Worm (Caenorhabditis elegans) whole organism, L4 larva: ENCODE measurements around the gene F32D8.14.

Experiments used
- F37D6.2 ChIP-seq: sonication (generic microtip); optimal IDR thresholded peaks from 2 replicates; lab custom pipeline; 2016; ENCODE audit warnings: mild to moderate bottlenecking, missing genetic modification characterization, missing compliant biosample characterization
- Y105C5A.15 ChIP-seq: fragments of 200-800 bp; sonication (Bioruptor generic); IDR thresholded peaks from 2 replicates; pipeline ENCODE4 v1.3.6; 2022; ENCODE audit warnings: missing genetic modification characterization, missing compliant biosample characterization
- Y75B8A.6 ChIP-seq: fragments of 200-800 bp; sonication (Bioruptor generic); IDR thresholded peaks from 2 replicates; pipeline ENCODE4 v1.3.6; 2022; ENCODE audit warnings: missing genetic modification reagents, missing genetic modification characterization, missing compliant biosample characterization
- ZK546.5 ChIP-seq, 2 experiments: sonication (generic microtip); optimal IDR thresholded peaks; 2 replicates each; lab custom pipeline; 2017; ENCODE audit warnings: missing biosample characterization in 2 of 2, missing genetic modification characterization in 2 of 2
- aha-1 ChIP-seq: fragments of 150-350 bp; peaks from one replicate; lab custom pipeline; 2014; ENCODE audit warnings: missing biosample characterization, missing genetic modification characterization
- ama-1 ChIP-seq: fragments of 150-350 bp; optimal IDR thresholded peaks from 2 replicates; lab custom pipeline; 2014; ENCODE audit warnings: inconsistent platforms, mixed read lengths
- ceh-28 ChIP-seq: fragments of 150-350 bp; optimal IDR thresholded peaks from 2 replicates; lab custom pipeline; 2014; ENCODE audit warnings: missing biosample characterization, missing genetic modification reagents, missing genetic modification characterization
- ceh-62 ChIP-seq: sonication (generic microtip); optimal IDR thresholded peaks from 2 replicates; lab custom pipeline; 2017; ENCODE audit warnings: missing biosample characterization, missing genetic modification characterization
- cey-2 ChIP-seq: sonication (generic microtip); optimal IDR thresholded peaks from 3 replicates; lab custom pipeline; 2017; ENCODE audit warnings: missing genetic modification characterization, mild to moderate bottlenecking, missing compliant biosample characterization, antibody characterized with exemption, borderline replicate concordance; ENCODE audit not compliant: insufficient read depth
- dmd-6 ChIP-seq: fragments of 200-800 bp; sonication (Bioruptor generic); IDR thresholded peaks from 2 replicates; pipeline ENCODE4 v1.3.6; 2022; ENCODE audit warnings: missing genetic modification reagents, missing genetic modification characterization, missing compliant biosample characterization
- dmd-8 ChIP-seq: fragments of 200-800 bp; sonication (Bioruptor generic); IDR thresholded peaks from 2 replicates; pipeline ENCODE4 v1.3.6; 2022; ENCODE audit warnings: missing genetic modification characterization, missing compliant biosample characterization
- dmd-9 ChIP-seq: fragments of 200-800 bp; sonication (Bioruptor generic); IDR thresholded peaks from 2 replicates; pipeline ENCODE4 v1.3.6; 2022; ENCODE audit warnings: missing genetic modification reagents, missing genetic modification characterization, missing compliant biosample characterization
- dpl-1 ChIP-seq: fragments of 150-350 bp; optimal IDR thresholded peaks from 2 replicates; lab custom pipeline; 2014; ENCODE audit warnings: missing biosample characterization, missing genetic modification reagents, missing genetic modification characterization
- dve-1 ChIP-seq: sonication (generic microtip); optimal IDR thresholded peaks from 2 replicates; lab custom pipeline; 2017; ENCODE audit warnings: antibody characterized with exemption, mild to moderate bottlenecking, missing genetic modification characterization, missing compliant biosample characterization; ENCODE audit not compliant: insufficient read depth
- egl-27 ChIP-seq: sonication (generic microtip); optimal IDR thresholded peaks from 3 replicates; lab custom pipeline; 2017; ENCODE audit warnings: missing biosample characterization, missing genetic modification reagents, missing genetic modification characterization
- fkh-10 ChIP-seq: fragments of 150-350 bp; optimal IDR thresholded peaks from 2 replicates; lab custom pipeline; 2014; ENCODE audit warnings: missing biosample characterization, missing genetic modification reagents, missing genetic modification characterization
- gei-8 ChIP-seq: fragments of 200-800 bp; sonication (Bioruptor generic); optimal IDR thresholded peaks from 2 replicates; lab custom pipeline; 2018; ENCODE audit warnings: mild to moderate bottlenecking, missing genetic modification characterization, missing compliant biosample characterization
- hif-1 ChIP-seq, 2 experiments: sonication (generic microtip); optimal IDR thresholded peaks; 2 replicates each; lab custom pipeline; 2016 to 2017; ENCODE audit warnings: missing compliant biosample characterization in 2 of 2, missing genetic modification characterization in 2 of 2, missing genetic modification reagents in 2 of 2, missing genotype in 2 of 2, mild to moderate bottlenecking in 1 of 2
- hmg-1.1 ChIP-seq: fragments of 200-800 bp; sonication (Bioruptor generic); IDR thresholded peaks from 2 replicates; pipeline ENCODE4 v1.3.6; 2022; ENCODE audit warnings: missing genetic modification reagents, missing genetic modification characterization, missing compliant biosample characterization
- jun-1 ChIP-seq: fragments of 150-350 bp; optimal IDR thresholded peaks from 2 replicates; lab custom pipeline; 2014; ENCODE audit warnings: missing biosample characterization, missing genetic modification reagents, missing genetic modification characterization
- lin-15B ChIP-seq: fragments of 150-350 bp; sonication (generic microtip); optimal IDR thresholded peaks from 3 replicates; lab custom pipeline; 2014; ENCODE audit warnings: missing biosample characterization, missing genetic modification characterization
- lin-29 ChIP-seq: fragments of 200-800 bp; sonication (Bioruptor generic); IDR thresholded peaks from 2 replicates; pipeline ENCODE4 v1.3.6; 2022; ENCODE audit warnings: missing genetic modification reagents, missing genetic modification characterization, missing compliant biosample characterization
- madf-9 ChIP-seq: fragments of 200-800 bp; sonication (Bioruptor generic); conservative IDR thresholded peaks from 2 replicates; pipeline ENCODE4 v1.3.6; 2022; ENCODE audit warnings: missing genetic modification reagents, missing genetic modification characterization, missing compliant biosample characterization
- mes-2 ChIP-seq: sonication (generic microtip); optimal IDR thresholded peaks from 2 replicates; lab custom pipeline; 2016; ENCODE audit warnings: missing genotype, mild to moderate bottlenecking, missing genetic modification characterization, missing compliant biosample characterization; ENCODE audit not compliant: poor library complexity, severe bottlenecking
- mxl-2 ChIP-seq: fragments of 200-800 bp; sonication (Bioruptor generic); conservative IDR thresholded peaks from 2 replicates; pipeline ENCODE4 v1.3.6; 2022; ENCODE audit warnings: missing genetic modification reagents, missing genetic modification characterization, missing compliant biosample characterization
- mxl-3 ChIP-seq: fragments of 200-800 bp; sonication (Bioruptor generic); optimal IDR thresholded peaks from 2 replicates; lab custom pipeline; 2018; ENCODE audit warnings: mild to moderate bottlenecking, missing genetic modification characterization, missing compliant biosample characterization
- nhr-102 ChIP-seq: sonication (generic microtip); optimal IDR thresholded peaks from 2 replicates; lab custom pipeline; 2016; ENCODE audit warnings: mild to moderate bottlenecking, missing genetic modification characterization, moderate library complexity, missing compliant biosample characterization
- nhr-11 ChIP-seq: fragments of 150-350 bp; optimal IDR thresholded peaks from 2 replicates; lab custom pipeline; 2014; ENCODE audit warnings: missing biosample characterization, missing genetic modification characterization
- nhr-237 ChIP-seq: sonication (generic microtip); optimal IDR thresholded peaks from 2 replicates; lab custom pipeline; 2017; ENCODE audit warnings: missing biosample characterization, missing genetic modification characterization
- nhr-25 ChIP-seq: sonication (generic microtip); optimal IDR thresholded peaks from 2 replicates; lab custom pipeline; 2017; ENCODE audit warnings: missing genetic modification characterization, mild to moderate bottlenecking, missing compliant biosample characterization, antibody characterized with exemption, moderate library complexity, borderline replicate concordance; ENCODE audit not compliant: insufficient read depth
- pha-4 ChIP-seq, 2 experiments: fragments of 150-350 bp in 1 of 2; fragments of 200-800 bp in 1 of 2; sonication (Bioruptor generic) in 1 of 2; IDR thresholded peaks in 1 of 2; optimal IDR thresholded peaks in 1 of 2; 2 replicates each; pipeline versions ENCODE4 v1.3.6 to Lab custom; 2014 to 2022; ENCODE audit warnings: missing genetic modification characterization in 2 of 2, missing genetic modification reagents in 2 of 2, missing biosample characterization in 1 of 2, missing compliant biosample characterization in 1 of 2
- rbr-2 ChIP-seq: sonication (generic microtip); optimal IDR thresholded peaks from 2 replicates; lab custom pipeline; 2016; ENCODE audit warnings: missing genotype, missing genetic modification characterization, missing compliant biosample characterization
- sdz-12 ChIP-seq: fragments of 200-800 bp; sonication (Bioruptor generic); optimal IDR thresholded peaks from 2 replicates; lab custom pipeline; 2018; ENCODE audit warnings: mild to moderate bottlenecking, missing genetic modification characterization, missing compliant biosample characterization
- set-16 ChIP-seq: fragments of 200-800 bp; sonication (Bioruptor generic); IDR thresholded peaks from 2 replicates; pipeline ENCODE4 v1.3.6; 2022; ENCODE audit warnings: missing genetic modification reagents, missing genetic modification characterization, missing compliant biosample characterization
- snpc-1.2 ChIP-seq: fragments of 200-800 bp; sonication (Bioruptor generic); IDR thresholded peaks from 2 replicates; pipeline ENCODE4 v1.3.6; 2022; ENCODE audit warnings: missing genetic modification reagents, missing genetic modification characterization, missing compliant biosample characterization
- snpc-4 ChIP-seq: fragments of 150-350 bp; optimal IDR thresholded peaks from 2 replicates; lab custom pipeline; 2014; ENCODE audit warnings: missing biosample characterization, missing genetic modification characterization
- unc-39 ChIP-seq: sonication (generic microtip); optimal IDR thresholded peaks from 2 replicates; lab custom pipeline; 2017; ENCODE audit warnings: missing biosample characterization, missing genetic modification characterization
- unc-62 ChIP-seq, 3 experiments: fragments of 150-350 bp in 1 of 3; sonication (generic microtip); optimal IDR thresholded peaks in 2 of 3; peaks in 1 of 3; 1 replicate in 1 of 3; 2 replicates in 2 of 3; lab custom pipeline; 2014 to 2017; ENCODE audit warnings: missing biosample characterization in 3 of 3, missing genetic modification characterization in 3 of 3, missing genetic modification reagents in 3 of 3, missing genotype in 1 of 3
- zfp-2 ChIP-seq: sonication (generic microtip); optimal IDR thresholded peaks from 2 replicates; lab custom pipeline; 2016; ENCODE audit warnings: mild to moderate bottlenecking, missing genetic modification characterization, missing compliant biosample characterization
- zip-11 ChIP-seq: fragments of 200-800 bp; sonication (Bioruptor generic); IDR thresholded peaks from 2 replicates; pipeline ENCODE4 v1.3.6; 2022; ENCODE audit warnings: missing genetic modification characterization, missing compliant biosample characterization
- zip-2 ChIP-seq: fragments of 150-350 bp; optimal IDR thresholded peaks from 2 replicates; lab custom pipeline; 2014; ENCODE audit warnings: missing biosample characterization, missing genetic modification characterization
- ztf-11 ChIP-seq: fragments of 150-350 bp; optimal IDR thresholded peaks from 2 replicates; lab custom pipeline; 2014; ENCODE audit warnings: missing biosample characterization, missing genetic modification characterization

Gene F32D8.14

ce11 chrV:10932411-10932810 is 37.8 kb upstream of the F32D8.14 start, which contains the start of gene F58B4.5 (continued):
- TF ChIP-seq zfp-2 (no peak), fkh-10 (no peak), F37D6.2 (no peak), Y75B8A.6 (GFP tag; lab: Robert Waterston, UW) (no peak), mxl-2 (GFP tag; lab: Robert Waterston, UW) (no peak), ama-1 (lab: Kevin White, UChicago) (no peak), snpc-1.2 (GFP tag; lab: Robert Waterston, UW) (no peak), Y105C5A.15 (no peak), zip-11 (GFP tag; lab: Robert Waterston, UW) (no peak), dmd-6 (GFP tag; lab: Robert Waterston, UW) (peak; percentile 89), dpl-1 (GFP tag; lab: Kevin White, UChicago) (no peak), set-16 (GFP tag; lab: Robert Waterston, UW) (no peak), mes-2 (no peak), mxl-3 (peak; percentile 32), snpc-4 (tag; lab: Kevin White, UChicago) (no peak), gei-8 (GFP tag; lab: Kevin White, UChicago) (no peak), dmd-9 (GFP tag; lab: Robert Waterston, UW) (no peak), sdz-12 (GFP tag; lab: Kevin White, UChicago) (no peak), ztf-11 (tag; lab: Kevin White, UChicago) (no peak), egl-27 (no peak), nhr-102 (tag; lab: Kevin White, UChicago) (peak; percentile 3), lin-29 (GFP tag; lab: Robert Waterston, UW) (no peak), cey-2 (tag; lab: Kevin White, UChicago) (no peak), nhr-237 (tag; lab: Kevin White, UChicago) (no peak), rbr-2 (no peak), unc-39 (no peak), dmd-8 (GFP tag; lab: Robert Waterston, UW) (no peak), aha-1 (tag; lab: Kevin White, UChicago) (peak; percentile 61), madf-9 (no peak), ZK546.5 (tag; optimal IDR thresholded peaks at IDR 0.05; lab: Kevin White, UChicago) (no peak), jun-1 (tag; lab: Kevin White, UChicago) (no peak), zip-2 (tag; lab: Kevin White, UChicago) (no peak), pha-4 (GFP tag; IDR thresholded peaks at IDR 0.05; lab: Robert Waterston, UW) (no peak), pha-4 (tag; optimal IDR thresholded peaks at IDR 0.05; lab: Kevin White, UChicago) (no peak), nhr-25 (no peak), ceh-28 (tag; lab: Kevin White, UChicago) (no peak), unc-62 (GFP tag; optimal IDR thresholded peaks at IDR 0.05 in 1 of 2; lab: Kevin White, UChicago) (no peak), unc-62 (tag; optimal IDR thresholded peaks at IDR 0.05; lab: Kevin White, UChicago) (no peak), nhr-11 (tag; lab: Kevin White, UChicago) (no peak), dve-1 (no peak)

DNA sequence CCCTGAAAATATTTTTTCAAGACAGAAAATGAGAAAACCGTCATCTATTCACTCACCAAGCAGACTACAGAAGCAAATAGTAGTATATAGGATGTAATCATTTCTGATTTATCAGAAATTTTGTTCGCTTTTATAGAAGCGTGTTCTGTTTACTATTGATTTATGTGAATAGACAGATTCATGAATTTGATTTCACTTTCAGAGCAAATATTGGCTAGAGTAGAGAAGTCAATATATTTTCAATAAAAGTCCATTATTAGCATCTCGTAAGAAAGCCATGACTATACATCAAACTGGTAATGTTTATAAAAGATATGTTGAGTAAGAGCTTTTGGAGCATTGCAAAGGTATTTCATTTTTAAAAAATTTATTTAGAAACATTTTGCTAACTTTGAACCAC is 36.6 kb upstream of the F32D8.14 start, which contains the start of gene scvp-1:
TSS of gene scvp-1 (minus strand) at position 101 of the 400 bp plus-strand sequence.
- TF ChIP-seq lin-15B (no peak), sdz-12 (GFP tag; lab: Kevin White, UChicago) (no peak), hmg-1.1 (GFP tag; lab: Robert Waterston, UW) (no peak), hif-1 (tag; optimal IDR thresholded peaks at IDR 0.05; lab: Kevin White, UChicago) (no peak), nhr-25 (no peak), F37D6.2 (no peak), ceh-62 (tag; lab: Kevin White, UChicago) (no peak)
